Fruit fly (Drosophila melanogaster): Measurements from ENCODE around the gene hdm.
A peak's percentile ranks its signal among the peaks of the same experiment; 100 is the strongest.

hdm gene

dm6 chrX:7944772-7945722 lies 25.1 kb upstream of the hdm start (continued):
- TF ChIP-seq fd96Cb (tag; optimal IDR thresholded peaks at IDR 0.05) = peak; percentile 42
- peak in 1 of 2 experiments; percentile 46 for TF ChIP-seq chif (GFP tag; optimal IDR thresholded peaks at IDR 0.05)
- peak; percentile 6 for TF ChIP-seq oc (tag; optimal IDR thresholded peaks at IDR 0.05)
- TF ChIP-seq gcm (GFP tag; optimal IDR thresholded peaks at IDR 0.05) = no peak
- peak; percentile 39 for TF ChIP-seq row (GFP tag; IDR thresholded peaks at IDR 0.05)
- no peak for TF ChIP-seq CG6272 (GFP tag; IDR thresholded peaks at IDR 0.05)
- TF ChIP-seq CG2678 (tag; optimal IDR thresholded peaks at IDR 0.05) = peak; percentile 41
- peak; percentile 56 for TF ChIP-seq Rfx (GFP tag; IDR thresholded peaks at IDR 0.05)
- TF ChIP-seq sd (tag; optimal IDR thresholded peaks at IDR 0.05) = peak; percentile 91
- TF ChIP-seq CG10979 (tag; optimal IDR thresholded peaks at IDR 0.05) = peak; percentile 40
- TF ChIP-seq jumu (GFP tag; optimal IDR thresholded peaks at IDR 0.05) = no peak
- peak; percentile 54 for TF ChIP-seq CG12769 (tag; optimal IDR thresholded peaks at IDR 0.05)
- TF ChIP-seq vnd (GFP tag; IDR thresholded peaks at IDR 0.05; ENCODE audit: partially characterized antibody) = no peak
- TF ChIP-seq CG11085 (GFP tag; IDR thresholded peaks at IDR 0.05) = no peak
- peak; percentile 46 for TF ChIP-seq CG18262 (tag; optimal IDR thresholded peaks at IDR 0.05)
- peak; percentile 50 for TF ChIP-seq Ptx1 (GFP tag; IDR thresholded peaks at IDR 0.05)
- peak; percentile 23 for TF ChIP-seq CG2712 (tag; optimal IDR thresholded peaks at IDR 0.05)
- TF ChIP-seq CG15011 (GFP tag; optimal IDR thresholded peaks at IDR 0.05) = no peak
- no peak for TF ChIP-seq CG1529 (GFP tag; optimal IDR thresholded peaks at IDR 0.05)
- TF ChIP-seq CG1647 (GFP tag; optimal IDR thresholded peaks at IDR 0.05) = no peak
- TF ChIP-seq usp (GFP tag; optimal IDR thresholded peaks at IDR 0.05) = no peak
- TF ChIP-seq Dbx (GFP tag; IDR thresholded peaks at IDR 0.05) = 0 out of 3 replicates have a peak, but pooled peaks have one; percentile 26
- no peak for TF ChIP-seq Dek (tag; optimal IDR thresholded peaks at IDR 0.05)
- TF ChIP-seq NK7.1 (GFP tag; optimal IDR thresholded peaks at IDR 0.05) = no peak
- peak; percentile 77 to 89 for TF ChIP-seq Trl (optimal IDR thresholded peaks at IDR 0.05)
- peak; percentile 2 for TF ChIP-seq Trl (GFP tag; optimal IDR thresholded peaks at IDR 0.05)
- peak; percentile 2 for TF ChIP-seq CG8944 (GFP tag; optimal IDR thresholded peaks at IDR 0.05)
- TF ChIP-seq CG8281 (tag; optimal IDR thresholded peaks at IDR 0.05) = no peak
- TF ChIP-seq CG7357 (GFP tag; IDR thresholded peaks at IDR 0.05) = no peak
- TF ChIP-seq CG8290 (GFP tag; optimal IDR thresholded peaks at IDR 0.05) = no peak
- TF ChIP-seq CG8290 (tag; optimal IDR thresholded peaks at IDR 0.05) = peak in 1 of 2 experiments; percentile 58
- TF ChIP-seq CG13894 (tag; optimal IDR thresholded peaks at IDR 0.05) = no peak
- TF ChIP-seq CG11723 (GFP tag; optimal IDR thresholded peaks at IDR 0.05) = no peak
- no peak for TF ChIP-seq wor (GFP tag; IDR thresholded peaks at IDR 0.05)
- peak; percentile 42 for TF ChIP-seq kni (GFP tag; optimal IDR thresholded peaks at IDR 0.05)
- TF ChIP-seq CG10209 (GFP tag; optimal IDR thresholded peaks at IDR 0.05) = peak; percentile 3
- TF ChIP-seq Doc2 (GFP tag; IDR thresholded peaks at IDR 0.05) = no peak
- peak; percentile 35 for TF ChIP-seq CG15479 (GFP tag; optimal IDR thresholded peaks at IDR 0.05)
- TF ChIP-seq pan (optimal IDR thresholded peaks at IDR 0.05) = no peak
- TF ChIP-seq pan (GFP tag; optimal IDR thresholded peaks at IDR 0.05 in 1 of 2, IDR thresholded peaks at IDR 0.05 in 1 of 2) = peak in 1 of 2 experiments; percentile 57
- TF ChIP-seq Asciz (GFP tag; optimal IDR thresholded peaks at IDR 0.05) = peak; percentile 49
- TF ChIP-seq CG6689 (GFP tag; IDR thresholded peaks at IDR 0.05) = peak; percentile 47
- 0 out of 3 replicates have a peak, but pooled peaks have one; percentile 24 for TF ChIP-seq CG11695 (GFP tag; IDR thresholded peaks at IDR 0.05)
- TF ChIP-seq CG9932 (GFP tag; IDR thresholded peaks at IDR 0.05) = peak; percentile 31; the same call in 1 of the 2 replicates
- peak; percentile 50 for TF ChIP-seq grau (tag; optimal IDR thresholded peaks at IDR 0.05)
- 0 out of 2 replicates have a peak, but pooled peaks have one; percentile 19 for TF ChIP-seq sna (GFP tag; IDR thresholded peaks at IDR 0.05; ENCODE audit: partially characterized antibody)
- TF ChIP-seq Gug (GFP tag; IDR thresholded peaks at IDR 0.05) = no peak
- TF ChIP-seq H2.0 (GFP tag; IDR thresholded peaks at IDR 0.05) = no peak
- no peak for TF ChIP-seq CG6813 (GFP tag; optimal IDR thresholded peaks at IDR 0.05)
